Fruit fly (Drosophila melanogaster) whole organism, embryonic: ENCODE measurements around the gene Rsph1.
A peak's percentile ranks its signal among the peaks of the same experiment; 100 is the strongest.

Source experiments
- BEAF-32 ChIP-seq: fragments of 200-800 bp; sonication (Bioruptor generic); optimal IDR thresholded peaks from 3 replicates; lab custom pipeline; 2017; ENCODE audit warnings: missing biosample characterization, missing genetic modification characterization, mild to moderate bottlenecking, moderate library complexity, missing genetic modification reagents
- CG10321 ChIP-seq: fragments of 200-800 bp; sonication (Bioruptor generic); IDR thresholded peaks from 2 replicates; pipeline ENCODE4 v1.3.6; 2022; ENCODE audit warnings: missing biosample characterization, missing genetic modification characterization
- CG10366 ChIP-seq: fragments of 200-800 bp; sonication (Bioruptor generic); IDR thresholded peaks from 2 replicates; pipeline ENCODE4 v1.3.6; 2022; ENCODE audit warnings: missing biosample characterization, missing genetic modification characterization
- CG11456 ChIP-seq: fragments of 200-800 bp; sonication (Bioruptor generic); IDR thresholded peaks from 3 replicates; pipeline ENCODE4 v1.3.6; 2022; ENCODE audit warnings: missing biosample characterization, missing genetic modification characterization
- CG11560 ChIP-seq: fragments of 200-800 bp; sonication (Bioruptor generic); IDR thresholded peaks from 3 replicates; pipeline ENCODE4 v1.3.6; 2022; ENCODE audit warnings: missing biosample characterization, missing genetic modification characterization
- CG1233 ChIP-seq: fragments of 200-800 bp; sonication (Bioruptor generic); optimal IDR thresholded peaks from 4 replicates; lab custom pipeline; 2018; ENCODE audit warnings: missing biosample characterization, mild to moderate bottlenecking, missing genetic modification characterization
- CG13123 ChIP-seq: fragments of 200-800 bp; sonication (Bioruptor generic); optimal IDR thresholded peaks from 2 replicates; lab custom pipeline; 2016; ENCODE audit warnings: missing biosample characterization, missing genetic modification characterization
- CG13775 ChIP-seq: fragments of 200-800 bp; sonication (Bioruptor generic); optimal IDR thresholded peaks from 3 replicates; lab custom pipeline; 2017; ENCODE audit warnings: missing biosample characterization, mild to moderate bottlenecking, missing genetic modification characterization
- CG14965 ChIP-seq: fragments of 200-800 bp; sonication (Bioruptor generic); optimal IDR thresholded peaks from 2 replicates; lab custom pipeline; 2016; ENCODE audit warnings: missing biosample characterization, missing genetic modification characterization, borderline replicate concordance
- CG15514 ChIP-seq: fragments of 200-800 bp; sonication (Bioruptor generic); optimal IDR thresholded peaks from 3 replicates; lab custom pipeline; 2017; ENCODE audit warnings: missing biosample characterization, missing genetic modification characterization, mild to moderate bottlenecking, moderate library complexity, missing genetic modification reagents
- CG1647 ChIP-seq: fragments of 200-800 bp; sonication (Bioruptor generic); optimal IDR thresholded peaks from 3 replicates; lab custom pipeline; 2016; ENCODE audit warnings: missing biosample characterization, missing genetic modification characterization
- CG17802 ChIP-seq: fragments of 200-800 bp; sonication (Bioruptor generic); optimal IDR thresholded peaks from 2 replicates; lab custom pipeline; 2018; ENCODE audit warnings: missing biosample characterization, mild to moderate bottlenecking, missing genetic modification characterization, moderate library complexity
- CG17829 ChIP-seq: fragments of 200-800 bp; optimal IDR thresholded peaks from 2 replicates; lab custom pipeline; 2019; ENCODE audit warnings: missing biosample characterization, mild to moderate bottlenecking, missing genetic modification characterization, moderate library complexity
- CG2202 ChIP-seq: fragments of 200-800 bp; sonication (Bioruptor generic); optimal IDR thresholded peaks from 2 replicates; lab custom pipeline; 2018; ENCODE audit warnings: missing biosample characterization, mild to moderate bottlenecking, missing genetic modification characterization
- CG32532 ChIP-seq: fragments of 200-800 bp; sonication (Bioruptor generic); IDR thresholded peaks from 2 replicates; pipeline ENCODE4 v1.3.6; 2022; ENCODE audit warnings: missing biosample characterization, missing genetic modification characterization
- CG3281 ChIP-seq: fragments of 200-800 bp; sonication (Bioruptor generic); optimal IDR thresholded peaks from 3 replicates; lab custom pipeline; 2017; ENCODE audit warnings: missing biosample characterization, mild to moderate bottlenecking, missing genetic modification characterization
- CG4282 ChIP-seq: fragments of 200-800 bp; sonication (Bioruptor generic); optimal IDR thresholded peaks from 2 replicates; lab custom pipeline; 2016; ENCODE audit warnings: missing biosample characterization, missing genetic modification characterization
- CG4730 ChIP-seq: fragments of 200-800 bp; sonication (Bioruptor generic); IDR thresholded peaks from 2 replicates; pipeline ENCODE4 v1.3.6; 2022; ENCODE audit warnings: missing biosample characterization, missing genetic modification characterization
- CG6765 ChIP-seq: fragments of 200-800 bp; sonication (Bioruptor generic); optimal IDR thresholded peaks from 3 replicates; lab custom pipeline; 2017; ENCODE audit warnings: missing biosample characterization, mild to moderate bottlenecking, missing genetic modification characterization
- CG6791 ChIP-seq: fragments of 200-800 bp; sonication (Bioruptor generic); IDR thresholded peaks from 3 replicates; pipeline ENCODE4 v1.3.6; 2022; ENCODE audit warnings: missing biosample characterization, missing genetic modification characterization; ENCODE audit not compliant: partially characterized antibody
- CG8924 ChIP-seq: fragments of 200-800 bp; optimal IDR thresholded peaks from 3 replicates; lab custom pipeline; 2019; ENCODE audit warnings: missing biosample characterization, mild to moderate bottlenecking, missing genetic modification characterization, moderate library complexity
- CG9727 ChIP-seq: fragments of 200-800 bp; sonication (Bioruptor generic); optimal IDR thresholded peaks from 3 replicates; lab custom pipeline; 2017; ENCODE audit warnings: missing biosample characterization, mild to moderate bottlenecking, missing genetic modification characterization
- CrebB ChIP-seq: fragments of 200-800 bp; sonication (Bioruptor generic); optimal IDR thresholded peaks from 3 replicates; lab custom pipeline; 2018; ENCODE audit warnings: missing biosample characterization, mild to moderate bottlenecking, missing genetic modification characterization
- Doc2 ChIP-seq: fragments of 200-800 bp; sonication (Bioruptor generic); IDR thresholded peaks from 2 replicates; pipeline ENCODE4 v1.3.6; 2022; ENCODE audit warnings: missing biosample characterization, missing genetic modification characterization
- Doc3 ChIP-seq: fragments of 200-800 bp; sonication (Bioruptor generic); IDR thresholded peaks from 3 replicates; pipeline ENCODE4 v1.3.6; 2022; ENCODE audit warnings: missing biosample characterization, missing genetic modification characterization; ENCODE audit not compliant: partially characterized antibody
- ERR ChIP-seq: fragments of 200-800 bp; sonication (Bioruptor generic); optimal IDR thresholded peaks from 2 replicates; lab custom pipeline; 2016; ENCODE audit warnings: missing biosample characterization, missing genetic modification characterization
- Fer1 ChIP-seq: fragments of 200-800 bp; sonication (Bioruptor generic); optimal IDR thresholded peaks from 2 replicates; lab custom pipeline; 2017; ENCODE audit warnings: missing biosample characterization, mild to moderate bottlenecking, missing genetic modification characterization
- H15 ChIP-seq: fragments of 200-800 bp; sonication (Bioruptor generic); IDR thresholded peaks from 3 replicates; pipeline ENCODE4 v1.3.6; 2022; ENCODE audit warnings: missing biosample characterization, missing genetic modification characterization
- Lpt ChIP-seq: fragments of >200 bp; optimal IDR thresholded peaks from 2 replicates; lab custom pipeline; 2018; ENCODE audit warnings: missing biosample characterization, missing genetic modification characterization
- Optix ChIP-seq: fragments of 200-800 bp; sonication (Bioruptor generic); IDR thresholded peaks from 3 replicates; pipeline ENCODE4 v1.3.6; 2022; ENCODE audit warnings: missing biosample characterization, missing genetic modification characterization
- Ssrp ChIP-seq: fragments of 200-800 bp; sonication (Bioruptor generic); optimal IDR thresholded peaks from 2 replicates; lab custom pipeline; 2018; ENCODE audit warnings: missing biosample characterization, mild to moderate bottlenecking, missing genetic modification characterization, moderate library complexity
- Taf1 ChIP-seq: fragments of 200-800 bp; sonication (Bioruptor generic); IDR thresholded peaks from 2 replicates; pipeline ENCODE4 v1.3.6; 2022; ENCODE audit warnings: missing biosample characterization, missing genetic modification characterization
- YL-1 ChIP-seq: fragments of 200-800 bp; sonication (Bioruptor generic); optimal IDR thresholded peaks from 3 replicates; lab custom pipeline; 2017; ENCODE audit warnings: missing biosample characterization, mild to moderate bottlenecking, missing genetic modification characterization
- ato ChIP-seq: fragments of 200-800 bp; sonication (Bioruptor generic); IDR thresholded peaks from 2 replicates; pipeline ENCODE4 v1.3.6; 2022; ENCODE audit warnings: missing biosample characterization, missing genetic modification characterization; ENCODE audit not compliant: partially characterized antibody
- btn ChIP-seq: fragments of 200-800 bp; sonication (Bioruptor generic); optimal IDR thresholded peaks from 2 replicates; lab custom pipeline; 2016; ENCODE audit warnings: missing biosample characterization, missing genetic modification characterization
- chif ChIP-seq, 2 experiments: fragments of 200-800 bp; sonication (Bioruptor generic); optimal IDR thresholded peaks; 3 replicates each; lab custom pipeline; 2016; ENCODE audit warnings: missing biosample characterization in 2 of 2, missing genetic modification characterization in 2 of 2
- dati ChIP-seq: fragments of 200-800 bp; sonication (Bioruptor generic); IDR thresholded peaks from 2 replicates; pipeline ENCODE4 v1.3.6; 2022; ENCODE audit warnings: missing biosample characterization, missing genetic modification characterization
- fu2 ChIP-seq: fragments of 200-800 bp; sonication (Bioruptor generic); optimal IDR thresholded peaks from 2 replicates; lab custom pipeline; 2016; ENCODE audit warnings: missing biosample characterization, missing genetic modification characterization
- gem ChIP-seq: fragments of 200-800 bp; sonication (Bioruptor generic); optimal IDR thresholded peaks from 2 replicates; lab custom pipeline; 2019; ENCODE audit warnings: missing biosample characterization, mild to moderate bottlenecking, missing genetic modification characterization, moderate library complexity
- lab ChIP-seq: fragments of 200-800 bp; sonication (Bioruptor generic); optimal IDR thresholded peaks from 3 replicates; lab custom pipeline; 2017; ENCODE audit warnings: missing biosample characterization, missing genetic modification characterization, mild to moderate bottlenecking, moderate library complexity, missing genetic modification reagents
- lbe ChIP-seq: fragments of 200-800 bp; sonication (Bioruptor generic); optimal IDR thresholded peaks from 2 replicates; lab custom pipeline; 2016; ENCODE audit warnings: missing biosample characterization, mild to moderate bottlenecking, missing genetic modification characterization
- lmd ChIP-seq: fragments of 200-800 bp; sonication (Bioruptor generic); IDR thresholded peaks from 2 replicates; pipeline ENCODE4 v1.3.6; 2022; ENCODE audit warnings: missing biosample characterization, missing genetic modification characterization
- p53 ChIP-seq: fragments of 200-800 bp; sonication (Bioruptor generic); optimal IDR thresholded peaks from 2 replicates; lab custom pipeline; 2016; ENCODE audit warnings: missing biosample characterization, missing genetic modification characterization
- pan ChIP-seq, 4 experiments: fragments of >200 bp in 3 of 4; fragments of 200-800 bp in 1 of 4; sonication (Bioruptor generic) in 1 of 4; optimal IDR thresholded peaks in 3 of 4; IDR thresholded peaks in 1 of 4; 2 replicates each; pipeline versions ENCODE4 v1.3.6 to Lab custom; 2017 to 2022; ENCODE audit warnings: missing biosample characterization in 2 of 4, missing genetic modification characterization in 2 of 4, mixed read lengths in 1 of 4
- slp2 ChIP-seq: fragments of 200-800 bp; sonication (Bioruptor generic); optimal IDR thresholded peaks from 2 replicates; lab custom pipeline; 2016; ENCODE audit warnings: missing biosample characterization, missing genetic modification characterization
- wek ChIP-seq: fragments of 200-800 bp; sonication (Bioruptor generic); optimal IDR thresholded peaks from 3 replicates; lab custom pipeline; 2018; ENCODE audit warnings: missing biosample characterization, mild to moderate bottlenecking, missing genetic modification characterization, moderate library complexity

The Rsph1 gene

DNA sequence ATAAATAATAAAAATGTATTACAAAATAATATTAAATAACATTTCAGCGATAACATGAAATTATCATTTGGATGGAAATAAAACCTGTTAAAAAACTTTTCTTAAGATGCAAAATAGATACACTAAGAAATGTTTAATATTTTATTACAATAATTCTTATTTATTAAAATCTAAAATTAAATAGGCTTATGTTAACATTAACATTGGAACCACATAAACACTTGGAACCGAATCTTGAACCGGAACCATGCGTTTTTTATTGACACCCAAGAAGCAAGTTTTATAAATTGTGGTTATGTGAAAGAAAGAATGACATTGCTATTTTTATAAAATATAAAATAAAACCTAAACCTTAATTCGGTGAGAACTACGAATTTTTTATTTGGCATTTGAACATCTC lies 23.0 kb upstream of the Rsph1 start, which contains the start of gene kmg:
kmg (plus strand) TSS at position 301 of the 400 bp plus-strand sequence.
- TF ChIP-seq CG15514 (GFP tag; lab: Kevin White, UChicago) (peak; percentile 46), CG11456 (GFP tag; lab: Robert Waterston, UW) (no peak)

DNA sequence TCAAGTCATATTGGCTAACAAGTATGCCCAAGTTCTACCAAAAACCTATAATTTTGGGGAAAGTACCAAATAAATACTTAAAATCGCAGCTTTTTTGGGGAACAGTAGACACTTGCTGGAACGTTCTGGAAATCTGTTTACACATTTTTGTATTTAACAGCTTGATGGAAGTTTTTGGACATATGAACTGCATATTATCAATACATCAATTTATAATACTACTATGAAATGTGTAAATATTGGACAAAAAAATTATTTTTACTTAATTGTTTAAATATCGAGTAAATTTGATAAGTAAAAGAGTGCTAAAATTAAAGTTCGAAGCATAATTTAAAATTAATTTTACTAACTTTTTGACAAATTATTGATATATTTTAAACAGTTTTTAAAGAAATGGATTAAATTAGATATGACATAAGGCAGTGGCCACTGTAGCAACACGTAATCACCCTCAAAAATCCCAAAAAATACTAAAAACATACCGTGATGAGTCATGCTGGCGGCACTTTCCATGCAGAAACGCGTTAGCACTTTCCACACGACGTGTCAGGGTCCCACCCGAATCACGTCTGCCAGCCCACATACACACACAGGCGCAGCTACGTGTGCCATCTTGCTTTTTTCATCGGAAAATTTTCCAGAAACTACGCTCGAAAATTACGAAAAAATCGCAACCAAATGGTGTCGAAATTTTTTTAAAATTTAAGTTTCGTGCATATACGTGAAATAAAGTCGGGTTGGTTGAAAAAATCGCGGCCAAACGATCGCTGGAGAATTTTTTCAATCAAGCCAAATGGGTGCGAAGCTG lies 18.1 kb upstream of the Rsph1 start, which contains the start of gene Sirt1:
Sirt1 (plus strand) TSS at position 571 of the 808 bp plus-strand sequence.
- peak; percentile 61 for TF ChIP-seq CG10366
- TF ChIP-seq p53 (GFP tag; lab: Kevin White, UChicago), result no peak
- TF ChIP-seq CG11560 (tag; lab: Robert Waterston, UW), result peak; percentile 65; the same call in 2 of the 3 replicates
- TF ChIP-seq Doc2 (GFP tag; lab: Robert Waterston, UW), result peak; percentile 8; the same call in 1 of the 2 replicates
- TF ChIP-seq CG4730 (GFP tag; lab: Robert Waterston, UW), result peak; percentile 67
- TF ChIP-seq CG10321 (GFP tag; lab: Robert Waterston, UW), result 0 out of 2 replicates have a peak, but pooled peaks have one; percentile 16
- peak; percentile 32 for TF ChIP-seq lbe
- TF ChIP-seq ERR, result no peak
- TF ChIP-seq CG17829 (tag; lab: Kevin White, UChicago), result peak; percentile 88
- peak; percentile 93 for TF ChIP-seq CG9727
- TF ChIP-seq CG1647 (GFP tag; lab: Kevin White, UChicago), result no peak
- no peak for TF ChIP-seq dati (GFP tag; lab: Robert Waterston, UW)
- peak; percentile 41 for TF ChIP-seq CG4282 (GFP tag; lab: Kevin White, UChicago)
- peak; percentile 66 for TF ChIP-seq CG6765 (GFP tag; lab: Kevin White, UChicago)
- peak; percentile 23 to 70 for TF ChIP-seq chif (GFP tag; optimal IDR thresholded peaks at IDR 0.05; lab: Kevin White, UChicago)
- peak; percentile 88 for TF ChIP-seq CG8924 (tag; lab: Kevin White, UChicago)
- TF ChIP-seq CG6791 (GFP tag; lab: Robert Waterston, UW), result 0 out of 3 replicates have a peak, but pooled peaks have one; percentile 26
- TF ChIP-seq Fer1 (GFP tag; lab: Kevin White, UChicago), result peak; percentile 65
- peak; percentile 95 for TF ChIP-seq gem (tag; lab: Kevin White, UChicago)
- peak; percentile 72 for TF ChIP-seq CG13123 (GFP tag; lab: Kevin White, UChicago)
- peak; percentile 16 for TF ChIP-seq slp2 (GFP tag; lab: Kevin White, UChicago)
- peak; percentile 32; the same call in 1 of the 2 replicates for TF ChIP-seq Taf1
- TF ChIP-seq Ssrp (tag; lab: Kevin White, UChicago), result peak; percentile 93
- peak; percentile 90 for TF ChIP-seq lmd
- TF ChIP-seq Doc3, result no peak
- peak; percentile 34 for TF ChIP-seq CrebB (tag; lab: Kevin White, UChicago)
- TF ChIP-seq Optix (GFP tag; lab: Robert Waterston, UW), result no peak
- peak; percentile 91 for TF ChIP-seq CG13775 (GFP tag; lab: Kevin White, UChicago)
- no peak for TF ChIP-seq ato (GFP tag; lab: Robert Waterston, UW)
- peak; percentile 57 for TF ChIP-seq fu2 (GFP tag; lab: Kevin White, UChicago)
- peak; percentile 86 for TF ChIP-seq CG1233 (GFP tag; lab: Kevin White, UChicago)
- no peak for TF ChIP-seq pan (optimal IDR thresholded peaks at IDR 0.05; lab: Kevin White, UChicago)
- peak in 1 of 2 experiments; percentile 83 for TF ChIP-seq pan (GFP tag; optimal IDR thresholded peaks at IDR 0.05 in 1 of 2, IDR thresholded peaks at IDR 0.05 in 1 of 2)
- TF ChIP-seq wek (GFP tag; lab: Kevin White, UChicago), result no peak
- peak; percentile 25 for TF ChIP-seq BEAF-32
- TF ChIP-seq YL-1 (GFP tag; lab: Kevin White, UChicago), result peak; percentile 100
- TF ChIP-seq CG2202, result peak; percentile 40
- TF ChIP-seq CG3281 (GFP tag; lab: Kevin White, UChicago), result peak; percentile 89
- no peak for TF ChIP-seq CG14965 (GFP tag; lab: Kevin White, UChicago)
- TF ChIP-seq CG32532 (GFP tag; lab: Robert Waterston, UW), result peak; percentile 84
- TF ChIP-seq btn, result no peak
- peak; percentile 56; the same call in 2 of the 3 replicates for TF ChIP-seq H15 (GFP tag; lab: Robert Waterston, UW)
- no peak for TF ChIP-seq Lpt (GFP tag; lab: Kevin White, UChicago)
- peak; percentile 76 for TF ChIP-seq lab (GFP tag; lab: Kevin White, UChicago)
- no peak for TF ChIP-seq CG17802
